Worm (Caenorhabditis elegans): Measurements from ENCODE around the gene ZC404.16.
A peak's percentile ranks its signal among the peaks of the same experiment; 100 is the strongest.

Gene ZC404.16

ce11 chrV:6813862-6814261 is 40.2 kb upstream of the ZC404.16 start:
- no peak for TF ChIP-seq unc-98 (GFP tag; IDR thresholded peaks at IDR 0.05)
- TF ChIP-seq efl-1 (optimal IDR thresholded peaks at IDR 0.05) = no peak
- TF ChIP-seq efl-1 (GFP tag; optimal IDR thresholded peaks at IDR 0.05 in 1 of 2) = peak in 1 of 2 experiments; percentile 77

DNA sequence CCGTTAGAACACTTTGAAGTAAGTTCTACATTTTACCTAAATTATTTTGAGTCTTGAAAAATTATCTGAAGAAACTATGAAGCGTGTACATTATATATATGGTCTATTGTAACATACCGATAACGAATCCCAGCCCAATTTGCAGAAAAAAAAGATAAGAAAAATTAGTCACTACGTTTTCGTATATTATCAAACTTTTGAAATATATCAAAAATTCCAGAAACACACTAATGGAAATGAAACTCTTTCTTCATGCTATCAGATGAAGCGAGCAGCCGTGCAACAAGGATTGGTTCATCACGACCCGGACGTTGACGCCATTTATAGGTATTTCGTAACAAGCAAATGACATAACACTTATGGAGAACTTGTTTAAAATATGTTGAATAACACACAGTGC is 38.2 kb upstream of the ZC404.16 start:
- TF ChIP-seq elt-2 (tag; optimal IDR thresholded peaks at IDR 0.05) = peak; percentile 77
- peak; percentile 50 for TF ChIP-seq tlp-1 (tag; optimal IDR thresholded peaks at IDR 0.05)
- no peak for TF ChIP-seq blmp-1 (tag; optimal IDR thresholded peaks at IDR 0.05)

DNA sequence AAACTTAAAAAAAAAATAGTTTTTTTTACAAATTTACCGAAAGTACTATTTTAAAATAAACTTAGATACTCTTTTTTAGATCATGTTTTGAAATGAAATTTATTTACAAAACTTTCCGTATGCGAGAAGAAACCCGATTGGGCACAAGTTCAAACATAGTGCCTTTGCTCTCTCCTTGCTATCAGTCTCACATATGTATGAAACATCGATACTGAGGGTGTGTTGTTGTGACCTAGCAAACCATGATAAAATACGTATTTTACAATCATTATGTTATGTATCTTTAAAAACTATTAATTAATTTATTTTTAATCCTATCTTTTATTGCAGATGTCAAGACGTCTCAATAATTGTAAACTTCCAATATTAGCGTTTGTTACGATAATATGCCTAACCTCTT is 36.5 kb upstream of the ZC404.16 start:
- peak; percentile 32 for TF ChIP-seq elt-2 (tag; optimal IDR thresholded peaks at IDR 0.05)
- no peak for TF ChIP-seq rnt-1 (tag; optimal IDR thresholded peaks at IDR 0.05)
- TF ChIP-seq unc-130 (tag; optimal IDR thresholded peaks at IDR 0.05) = no peak

DNA sequence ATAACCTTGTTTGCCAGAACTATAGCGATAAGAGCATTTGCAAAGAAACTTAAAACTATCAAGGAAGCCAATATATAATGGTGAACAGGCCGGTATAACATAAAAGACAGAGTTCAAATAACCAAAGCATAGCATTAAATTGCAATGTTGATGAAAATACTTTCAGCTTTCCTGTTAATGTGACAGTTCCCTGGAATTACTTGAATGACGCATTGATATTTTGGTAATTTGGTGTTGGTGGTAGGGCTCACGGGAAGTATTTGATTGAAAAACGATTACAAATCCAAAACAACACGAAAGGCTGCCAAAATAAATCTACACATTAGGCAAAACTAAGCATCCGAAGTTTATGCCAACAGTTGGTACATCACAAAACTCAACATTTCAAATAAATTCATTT is 35.3 kb upstream of the ZC404.16 start, which contains the start of gene dmsr-16:
TSS of gene dmsr-16 (minus strand) at position 101 of the 400 bp plus-strand sequence.
- TF ChIP-seq sup-37 (GFP tag; optimal IDR thresholded peaks at IDR 0.05) (no peak), swsn-7 (tag; optimal IDR thresholded peaks at IDR 0.05) (no peak), egl-13 (tag; optimal IDR thresholded peaks at IDR 0.05) (no peak), ceh-88 (GFP tag; IDR thresholded peaks at IDR 0.05) (no peak), jun-1 (tag; optimal IDR thresholded peaks at IDR 0.05) (no peak), dsc-1 (tag; optimal IDR thresholded peaks at IDR 0.05) (no peak), F16B12.6 (tag; optimal IDR thresholded peaks at IDR 0.05) (no peak), nhr-85 (tag) (no peak)

DNA sequence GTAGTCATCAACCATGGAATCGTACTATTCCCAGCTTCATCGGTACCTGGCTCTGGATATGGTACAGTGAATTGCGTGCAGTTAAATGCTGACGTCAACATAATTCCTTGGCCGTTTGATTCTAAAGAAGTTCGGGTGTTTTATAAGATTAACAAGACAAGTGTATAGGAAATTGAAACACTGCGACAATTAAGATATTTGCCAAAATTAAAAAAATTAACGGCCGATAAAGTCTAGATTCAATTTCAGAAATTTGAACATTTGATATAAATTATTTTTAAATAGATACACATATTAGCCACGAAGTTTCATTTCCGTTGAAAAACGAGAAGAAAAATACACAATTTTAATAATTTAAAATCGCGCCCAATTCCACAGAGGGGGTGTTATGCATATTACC is 32.7 kb upstream of the ZC404.16 start, which contains the start of gene dmsr-12:
TSS of gene dmsr-12 (minus strand) at position 101 of the 400 bp plus-strand sequence.
- TF ChIP-seq fos-1 (tag; optimal IDR thresholded peaks at IDR 0.05) (no peak), egl-13 (tag; optimal IDR thresholded peaks at IDR 0.05) (no peak), nhr-85 (tag) (no peak), nhr-90 (tag; optimal IDR thresholded peaks at IDR 0.05; ENCODE audit: poor library complexity) (no peak), aly-2 (tag; optimal IDR thresholded peaks at IDR 0.05) (no peak), swsn-7 (tag; optimal IDR thresholded peaks at IDR 0.05) (no peak), nhr-19 (GFP tag; conservative IDR thresholded peaks at IDR 0.05) (no peak), lin-13 (GFP tag; optimal IDR thresholded peaks at IDR 0.05) (no peak), nhr-76 (tag; optimal IDR thresholded peaks at IDR 0.05) (no peak), pag-3 (tag; optimal IDR thresholded peaks at IDR 0.05; ENCODE audit: borderline replicate concordance, insufficient read depth) (no peak), irx-1 (tag; optimal IDR thresholded peaks at IDR 0.05) (no peak), unc-86 (tag; optimal IDR thresholded peaks at IDR 0.05) (no peak), sup-37 (GFP tag; optimal IDR thresholded peaks at IDR 0.05) (no peak), nhr-12 (tag; optimal IDR thresholded peaks at IDR 0.05) (no peak), nhr-11 (tag; optimal IDR thresholded peaks at IDR 0.05) (no peak), blmp-1 (tag; optimal IDR thresholded peaks at IDR 0.05) (no peak)

DNA sequence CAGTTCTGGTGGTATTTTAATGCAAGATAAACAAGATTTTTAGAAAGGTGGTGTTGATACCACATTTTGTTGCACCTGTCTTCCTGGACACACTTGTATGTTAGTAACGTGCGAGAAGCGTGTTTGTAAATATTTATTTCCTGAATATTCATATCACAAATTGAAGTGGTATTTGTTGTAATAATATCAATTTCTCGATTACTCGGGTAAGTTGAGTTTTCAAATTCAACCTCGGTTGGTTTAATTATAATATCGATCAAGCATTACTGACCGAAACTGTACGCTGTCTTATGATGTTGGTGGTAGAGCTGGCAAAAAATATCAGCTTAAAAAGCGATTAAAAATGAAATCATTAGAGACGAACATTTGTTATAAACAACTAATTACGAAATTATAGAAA is 30.4 kb upstream of the ZC404.16 start, which contains the start of gene dmsr-11:
TSS of gene dmsr-11 (minus strand) at position 101 of the 400 bp plus-strand sequence.
- TF ChIP-seq lir-3 (tag; optimal IDR thresholded peaks at IDR 0.05; ENCODE audit: poor library complexity) (no peak), tbx-2 (tag; optimal IDR thresholded peaks at IDR 0.05) (no peak), unc-86 (tag; optimal IDR thresholded peaks at IDR 0.05) (no peak), snu-23 (GFP tag; optimal IDR thresholded peaks at IDR 0.05) (no peak), rnt-1 (tag; optimal IDR thresholded peaks at IDR 0.05) (no peak), swsn-7 (tag; optimal IDR thresholded peaks at IDR 0.05) (no peak), mef-2 (tag; optimal IDR thresholded peaks at IDR 0.05) (no peak), alr-1 (tag; optimal IDR thresholded peaks at IDR 0.05; ENCODE audit: borderline replicate concordance) (no peak), isw-1 (GFP tag; IDR thresholded peaks at IDR 0.05) (no peak), nhr-85 (tag) (no peak), fkh-8 (tag; optimal IDR thresholded peaks at IDR 0.05) (no peak), skn-1 (tag; optimal IDR thresholded peaks at IDR 0.05) (no peak), mdl-1 (tag; optimal IDR thresholded peaks at IDR 0.05) (no peak), tlp-1 (tag; optimal IDR thresholded peaks at IDR 0.05) (no peak), nhr-90 (tag; optimal IDR thresholded peaks at IDR 0.05; ENCODE audit: poor library complexity) (no peak), nhr-11 (tag; optimal IDR thresholded peaks at IDR 0.05) (no peak), Y116A8C.19 (tag; optimal IDR thresholded peaks at IDR 0.05; ENCODE audit: borderline replicate concordance) (no peak), egl-13 (tag; optimal IDR thresholded peaks at IDR 0.05) (no peak)

Measured in whole organism, L1 larva.